Fruit fly (Drosophila melanogaster) whole organism, embryonic: ENCODE measurements around the gene RpS28b.

Experiments used
- Atf3 ChIP-seq: fragments of 200-800 bp; sonication (Bioruptor generic); optimal IDR thresholded peaks from 3 replicates; lab custom pipeline; 2016; ENCODE audit warnings: missing biosample characterization, missing genetic modification characterization
- B-H2 ChIP-seq: fragments of 200-800 bp; sonication (Bioruptor generic); optimal IDR thresholded peaks from 2 replicates; lab custom pipeline; 2018; ENCODE audit warnings: missing biosample characterization, mild to moderate bottlenecking, missing genetic modification characterization
- Blimp-1 ChIP-seq: fragments of 200-800 bp; sonication (Bioruptor generic); optimal IDR thresholded peaks from 3 replicates; lab custom pipeline; 2018; ENCODE audit warnings: missing biosample characterization, missing genetic modification characterization, mild to moderate bottlenecking, moderate library complexity, missing genetic modification reagents
- CG1024 ChIP-seq: fragments of 200-800 bp; sonication (Bioruptor generic); IDR thresholded peaks from 2 replicates; pipeline ENCODE4 v1.3.6; 2022; ENCODE audit warnings: missing biosample characterization, missing genetic modification characterization
- CG14014 ChIP-seq: fragments of 200-800 bp; sonication (Bioruptor generic); IDR thresholded peaks from 2 replicates; pipeline ENCODE4 v1.3.6; 2022; ENCODE audit warnings: missing biosample characterization, missing genetic modification characterization
- CG14441 ChIP-seq: fragments of 200-800 bp; sonication (Bioruptor generic); IDR thresholded peaks from 2 replicates; pipeline ENCODE4 v1.3.6; 2022; ENCODE audit warnings: missing biosample characterization, missing genetic modification characterization
- CG15011 ChIP-seq: fragments of 200-800 bp; sonication (Bioruptor generic); optimal IDR thresholded peaks from 3 replicates; lab custom pipeline; 2018; ENCODE audit warnings: missing biosample characterization, mild to moderate bottlenecking, missing genetic modification characterization
- CG1529 ChIP-seq: fragments of 200-800 bp; sonication (Bioruptor generic); optimal IDR thresholded peaks from 3 replicates; lab custom pipeline; 2018; ENCODE audit warnings: missing biosample characterization, missing genetic modification characterization
- CG1602 ChIP-seq: fragments of 200-800 bp; sonication (Bioruptor generic); optimal IDR thresholded peaks from 3 replicates; lab custom pipeline; 2016; ENCODE audit warnings: missing biosample characterization, missing genetic modification characterization
- CG16779 ChIP-seq: fragments of 200-800 bp; sonication (Bioruptor generic); IDR thresholded peaks from 2 replicates; pipeline ENCODE4 v1.3.6; 2022; ENCODE audit warnings: missing biosample characterization, missing genetic modification characterization
- CG17802 ChIP-seq: fragments of 200-800 bp; sonication (Bioruptor generic); optimal IDR thresholded peaks from 2 replicates; lab custom pipeline; 2018; ENCODE audit warnings: missing biosample characterization, mild to moderate bottlenecking, missing genetic modification characterization, moderate library complexity
- CG18476 ChIP-seq: fragments of 200-800 bp; sonication (Bioruptor generic); optimal IDR thresholded peaks from 2 replicates; lab custom pipeline; 2016; ENCODE audit warnings: missing biosample characterization, mild to moderate bottlenecking, missing genetic modification characterization
- CG30403 ChIP-seq: fragments of 200-800 bp; sonication (Bioruptor generic); optimal IDR thresholded peaks from 3 replicates; lab custom pipeline; 2016; ENCODE audit warnings: missing biosample characterization, missing genetic modification characterization
- CG33557 ChIP-seq: fragments of 200-800 bp; sonication (Bioruptor generic); optimal IDR thresholded peaks from 2 replicates; lab custom pipeline; 2019; ENCODE audit warnings: missing biosample characterization, mild to moderate bottlenecking, missing genetic modification characterization, moderate library complexity
- CG3838 ChIP-seq: fragments of 200-800 bp; sonication (Bioruptor generic); optimal IDR thresholded peaks from 3 replicates; lab custom pipeline; 2016; ENCODE audit warnings: missing biosample characterization, missing genetic modification characterization
- CG6654 ChIP-seq: fragments of 200-800 bp; sonication (Bioruptor generic); optimal IDR thresholded peaks from 2 replicates; lab custom pipeline; 2017; ENCODE audit warnings: missing biosample characterization, mild to moderate bottlenecking, missing genetic modification characterization
- CG6813 ChIP-seq: fragments of 200-800 bp; sonication (Bioruptor generic); optimal IDR thresholded peaks from 2 replicates; lab custom pipeline; 2017; ENCODE audit warnings: missing biosample characterization, missing genetic modification characterization, mild to moderate bottlenecking, moderate library complexity, missing genetic modification reagents
- CG9876 ChIP-seq: fragments of 200-800 bp; sonication (Bioruptor generic); optimal IDR thresholded peaks from 2 replicates; lab custom pipeline; 2016; ENCODE audit warnings: missing biosample characterization, missing genetic modification characterization
- CTCF ChIP-seq: fragments of 200-800 bp; sonication (Bioruptor generic); optimal IDR thresholded peaks from 2 replicates; lab custom pipeline; 2017; ENCODE audit warnings: missing biosample characterization, mild to moderate bottlenecking, missing genetic modification characterization, moderate library complexity
- Dfd ChIP-seq, 2 experiments: fragments of >200 bp; optimal IDR thresholded peaks; 2 replicates each; lab custom pipeline; 2017; ENCODE audit warnings: missing biosample characterization in 2 of 2, missing genetic modification characterization in 2 of 2
- Dip3 ChIP-seq: fragments of 200-800 bp; sonication (Bioruptor generic); optimal IDR thresholded peaks from 3 replicates; lab custom pipeline; 2016; ENCODE audit warnings: missing biosample characterization, missing genetic modification characterization
- Ets65A ChIP-seq: fragments of 200-800 bp; sonication (Bioruptor generic); peaks from one replicate; lab custom pipeline; 2016; ENCODE audit warnings: missing biosample characterization, missing genetic modification characterization
- HHEX ChIP-seq: fragments of 200-800 bp; sonication (Bioruptor generic); optimal IDR thresholded peaks from 3 replicates; lab custom pipeline; 2017; ENCODE audit warnings: missing biosample characterization, mild to moderate bottlenecking, missing genetic modification characterization, missing genetic modification reagents
- Hsf ChIP-seq: fragments of 200-800 bp; sonication (Bioruptor generic); optimal IDR thresholded peaks from 3 replicates; lab custom pipeline; 2016; ENCODE audit warnings: missing biosample characterization, missing genetic modification characterization
- Lhr ChIP-seq: fragments of 200-800 bp; sonication (Bioruptor generic); optimal IDR thresholded peaks from 3 replicates; lab custom pipeline; 2017; ENCODE audit warnings: mild to moderate bottlenecking, missing biosample characterization, missing genetic modification reagents, missing genetic modification characterization
- MTF-1 ChIP-seq: fragments of 200-800 bp; sonication (Bioruptor generic); optimal IDR thresholded peaks from 2 replicates; lab custom pipeline; 2018; ENCODE audit warnings: missing biosample characterization, mild to moderate bottlenecking, missing genetic modification characterization, borderline replicate concordance
- Mad ChIP-seq: fragments of 200-800 bp; sonication (Bioruptor generic); optimal IDR thresholded peaks from 2 replicates; lab custom pipeline; 2016; ENCODE audit warnings: missing biosample characterization, missing genetic modification characterization
- Meics ChIP-seq: fragments of 200-800 bp; sonication (Bioruptor generic); optimal IDR thresholded peaks from 2 replicates; lab custom pipeline; 2017; ENCODE audit warnings: missing biosample characterization, mild to moderate bottlenecking, missing genetic modification characterization
- Myb ChIP-seq: fragments of 200-800 bp; sonication (Bioruptor generic); optimal IDR thresholded peaks from 2 replicates; lab custom pipeline; 2016; ENCODE audit warnings: missing biosample characterization, missing genetic modification characterization
- NfI ChIP-seq: fragments of 200-800 bp; sonication (Bioruptor generic); optimal IDR thresholded peaks from 3 replicates; lab custom pipeline; 2018; ENCODE audit warnings: missing biosample characterization, mild to moderate bottlenecking, missing genetic modification characterization, moderate library complexity
- Opbp ChIP-seq: fragments of 200-800 bp; sonication (Bioruptor generic); IDR thresholded peaks from 3 replicates; pipeline ENCODE4 v1.3.6; 2022; ENCODE audit warnings: missing biosample characterization, missing genetic modification characterization; ENCODE audit not compliant: partially characterized antibody
- Optix ChIP-seq: fragments of 200-800 bp; sonication (Bioruptor generic); IDR thresholded peaks from 3 replicates; pipeline ENCODE4 v1.3.6; 2022; ENCODE audit warnings: missing biosample characterization, missing genetic modification characterization
- Sox102F ChIP-seq: fragments of 200-800 bp; sonication (Bioruptor generic); optimal IDR thresholded peaks from 2 replicates; lab custom pipeline; 2018; ENCODE audit warnings: missing biosample characterization, mild to moderate bottlenecking, missing genetic modification characterization, moderate library complexity
- Sry-β ChIP-seq: fragments of 200-800 bp; sonication (Bioruptor generic); optimal IDR thresholded peaks from 2 replicates; lab custom pipeline; 2018; ENCODE audit warnings: missing biosample characterization, mild to moderate bottlenecking, missing genetic modification characterization, moderate library complexity
- TFAM ChIP-seq: fragments of 200-800 bp; sonication (Bioruptor generic); optimal IDR thresholded peaks from 2 replicates; lab custom pipeline; 2017; ENCODE audit warnings: missing biosample characterization, missing genetic modification characterization, inconsistent platforms
- Taf1 ChIP-seq: fragments of 200-800 bp; sonication (Bioruptor generic); IDR thresholded peaks from 2 replicates; pipeline ENCODE4 v1.3.6; 2022; ENCODE audit warnings: missing biosample characterization, missing genetic modification characterization
- Xrp1 ChIP-seq: fragments of 200-800 bp; sonication (Bioruptor generic); IDR thresholded peaks from 2 replicates; pipeline ENCODE4 v1.3.6; 2022; ENCODE audit warnings: missing biosample characterization, missing genetic modification characterization
- ase ChIP-seq: fragments of 200-800 bp; sonication (Bioruptor generic); IDR thresholded peaks from 3 replicates; pipeline ENCODE4 v1.3.6; 2022; ENCODE audit warnings: missing biosample characterization, missing genetic modification characterization
- ato ChIP-seq: fragments of 200-800 bp; sonication (Bioruptor generic); IDR thresholded peaks from 2 replicates; pipeline ENCODE4 v1.3.6; 2022; ENCODE audit warnings: missing biosample characterization, missing genetic modification characterization; ENCODE audit not compliant: partially characterized antibody
- chinmo ChIP-seq: fragments of 200-800 bp; sonication (Bioruptor generic); IDR thresholded peaks from 4 replicates; pipeline ENCODE4 v1.3.6; 2022; ENCODE audit warnings: missing biosample characterization, missing genetic modification characterization; ENCODE audit not compliant: partially characterized antibody
- dpn ChIP-seq, 2 experiments: fragments of 200-800 bp; sonication (Bioruptor generic); optimal IDR thresholded peaks; 3 replicates each; lab custom pipeline; 2016; ENCODE audit warnings: missing biosample characterization in 2 of 2, missing genetic modification characterization in 2 of 2
- eyg ChIP-seq: fragments of 200-800 bp; sonication (Bioruptor generic); optimal IDR thresholded peaks from 3 replicates; lab custom pipeline; 2016; ENCODE audit warnings: missing biosample characterization, missing genetic modification characterization
- gcm2 ChIP-seq: fragments of 200-800 bp; sonication (Bioruptor generic); optimal IDR thresholded peaks from 2 replicates; lab custom pipeline; 2016; ENCODE audit warnings: missing biosample characterization, missing genetic modification characterization
- gsb ChIP-seq: fragments of 200-800 bp; sonication (Bioruptor generic); IDR thresholded peaks from 2 replicates; pipeline ENCODE4 v1.3.6; 2022; ENCODE audit warnings: missing biosample characterization, missing genetic modification characterization
- lov ChIP-seq, 2 experiments: fragments of 200-800 bp in 1 of 2; fragments of >200 bp in 1 of 2; sonication (Bioruptor generic) in 1 of 2; IDR thresholded peaks in 1 of 2; optimal IDR thresholded peaks in 1 of 2; 2 replicates in 1 of 2; 3 replicates in 1 of 2; pipeline versions ENCODE4 v1.3.6 to Lab custom; 2017 to 2022; ENCODE audit warnings: missing biosample characterization in 1 of 2, missing genetic modification characterization in 1 of 2
- shn ChIP-seq: fragments of 200-800 bp; sonication (Bioruptor generic); optimal IDR thresholded peaks from 3 replicates; lab custom pipeline; 2016; ENCODE audit warnings: missing biosample characterization, missing genetic modification characterization
- sob ChIP-seq: fragments of 200-800 bp; sonication (Bioruptor generic); IDR thresholded peaks from 2 replicates; pipeline ENCODE4 v1.3.6; 2022; ENCODE audit warnings: missing biosample characterization, missing genetic modification characterization
- tap ChIP-seq: fragments of 200-800 bp; optimal IDR thresholded peaks from 3 replicates; lab custom pipeline; 2019; ENCODE audit warnings: missing biosample characterization, mild to moderate bottlenecking, missing genetic modification characterization, moderate library complexity
- vfl ChIP-seq: fragments of 200-800 bp; sonication (Bioruptor generic); optimal IDR thresholded peaks from 2 replicates; lab custom pipeline; 2016; ENCODE audit warnings: missing biosample characterization, missing genetic modification characterization
- zf30C ChIP-seq: fragments of 200-800 bp; sonication (Bioruptor generic); optimal IDR thresholded peaks from 3 replicates; lab custom pipeline; 2018; ENCODE audit warnings: missing biosample characterization, mild to moderate bottlenecking, missing genetic modification characterization

RpS28b gene

DNA sequence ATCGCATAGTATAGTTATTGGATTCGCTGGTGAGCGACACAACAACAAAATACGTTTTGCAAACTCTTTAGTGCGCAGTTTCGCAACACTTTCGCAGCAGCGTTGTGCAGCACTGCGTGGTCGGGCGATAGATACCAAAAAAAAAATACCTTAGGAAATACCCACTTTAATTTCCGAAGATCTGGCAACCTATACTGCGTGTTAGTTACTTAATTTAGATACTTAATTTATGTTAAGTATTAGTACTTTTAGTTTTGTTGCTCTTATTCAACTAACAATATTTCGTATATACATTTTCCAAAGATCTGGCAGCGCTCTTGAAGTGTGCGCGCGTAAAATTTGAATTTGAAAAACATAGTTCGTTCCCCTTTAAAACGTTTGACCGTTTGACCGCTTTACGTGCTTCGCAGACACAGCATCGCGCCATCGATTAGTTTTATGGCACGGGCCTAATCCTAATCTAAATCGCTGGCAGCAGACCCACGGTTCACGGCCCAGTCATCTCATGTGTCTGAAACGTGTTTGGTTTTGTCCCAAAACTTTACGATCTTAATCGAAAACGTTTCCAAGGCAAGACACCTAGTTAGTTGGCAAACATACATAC is 25.6 kb downstream of the RpS28b start, which contains the start of gene LPCAT (continued):
- TF ChIP-seq CG6813 (GFP tag; lab: Kevin White, UChicago) (no peak), zf30C (GFP tag; lab: Kevin White, UChicago) (no peak), TFAM (GFP tag; lab: Kevin White, UChicago) (no peak), shn (peak; percentile 56), gsb (peak; percentile 67; the same call in 1 of the 2 replicates), CG17802 (tag; lab: Kevin White, UChicago) (peak; percentile 48), ase (GFP tag; lab: Robert Waterston, UW) (peak; percentile 67; the same call in 2 of the 3 replicates), eyg (no peak), gcm2 (GFP tag; lab: Kevin White, UChicago) (peak; percentile 54), CG1529 (no peak), CG6654 (GFP tag; lab: Kevin White, UChicago) (no peak), CTCF (GFP tag; lab: Kevin White, UChicago) (peak; percentile 50), B-H2 (GFP tag; lab: Kevin White, UChicago) (peak; percentile 86), Lhr (GFP tag; lab: Kevin White, UChicago) (peak; percentile 84), Xrp1 (peak; percentile 82), CG3838 (GFP tag; lab: Kevin White, UChicago) (no peak), Dip3 (peak; percentile 78), Taf1 (GFP tag; lab: Robert Waterston, UW) (peak; percentile 42; the same call in 1 of the 2 replicates), CG18476 (GFP tag; lab: Kevin White, UChicago) (peak; percentile 83), Sox102F (GFP tag; lab: Kevin White, UChicago) (peak; percentile 31), Hsf (GFP tag; lab: Kevin White, UChicago) (peak; percentile 78), lov (optimal IDR thresholded peaks at IDR 0.05; lab: Kevin White, UChicago) (no peak), lov (GFP tag; IDR thresholded peaks at IDR 0.05; lab: Robert Waterston, UW) (peak; percentile 70; the same call in 2 of the 3 replicates), CG30403 (peak; percentile 75), Dfd (GFP tag; optimal IDR thresholded peaks at IDR 0.05; lab: Kevin White, UChicago) (no peak), Optix (no peak), CG14014 (GFP tag; lab: Robert Waterston, UW) (peak; percentile 84), CG15011 (GFP tag; lab: Kevin White, UChicago) (no peak), tap (tag; lab: Kevin White, UChicago) (peak; percentile 4), Ets65A (GFP tag; lab: Kevin White, UChicago) (peak; percentile 97), Sry-β (GFP tag; lab: Kevin White, UChicago) (no peak), chinmo (GFP tag; lab: Robert Waterston, UW) (0 out of 4 replicates have a peak, but pooled peaks have one; percentile 63), CG9876 (GFP tag; lab: Kevin White, UChicago) (peak; percentile 66), Myb (GFP tag; lab: Kevin White, UChicago) (peak; percentile 86), CG1602 (peak; percentile 67), CG16779 (peak; percentile 64; the same call in 1 of the 2 replicates), CG1024 (GFP tag; lab: Robert Waterston, UW) (peak; percentile 54), Meics (GFP tag; lab: Kevin White, UChicago) (peak; percentile 77), Mad (GFP tag; lab: Kevin White, UChicago) (peak; percentile 39), ato (GFP tag; lab: Robert Waterston, UW) (no peak; the same call in 1 of the 2 replicates), Atf3 (GFP tag; lab: Kevin White, UChicago) (peak; percentile 2), sob (GFP tag; lab: Robert Waterston, UW) (peak; percentile 85), vfl (GFP tag; lab: Kevin White, UChicago) (peak; percentile 52), MTF-1 (GFP tag; lab: Kevin White, UChicago) (peak; percentile 19), CG14441 (peak; percentile 81), CG33557 (peak; percentile 15), Blimp-1 (GFP tag; lab: Kevin White, UChicago) (peak; percentile 54), NfI (GFP tag; lab: Kevin White, UChicago) (peak; percentile 39), dpn (GFP tag; optimal IDR thresholded peaks at IDR 0.05; lab: Kevin White, UChicago) (peak; percentile 70 to 90), Opbp (GFP tag; lab: Robert Waterston, UW) (peak; percentile 77), HHEX (peak; percentile 74)
